Fruit fly (Drosophila melanogaster): ENCODE results near the gene Yp2.

Gene Yp2

dm6 chrX:10009794-10010614, 42.4 kb downstream of the Yp2 start, which contains the start of gene Dna2 (continued):
- TF ChIP-seq nmo (GFP tag; optimal IDR thresholded peaks at IDR 0.05) (peak; percentile 57), CG30403 (GFP tag; optimal IDR thresholded peaks at IDR 0.05) (peak; percentile 11), sna (GFP tag; IDR thresholded peaks at IDR 0.05; ENCODE audit: partially characterized antibody) (no peak), sisA (GFP tag; IDR thresholded peaks at IDR 0.05) (peak; percentile 48), Dp (GFP tag; optimal IDR thresholded peaks at IDR 0.05) (peak; percentile 76), gem (tag; optimal IDR thresholded peaks at IDR 0.05) (peak; percentile 24), CG32532 (GFP tag; IDR thresholded peaks at IDR 0.05) (peak; percentile 56; the same call in 1 of the 2 replicates), inv (GFP tag; IDR thresholded peaks at IDR 0.05; ENCODE audit: partially characterized antibody) (no peak), CG30020 (tag; optimal IDR thresholded peaks at IDR 0.05) (no peak), bbx (GFP tag; IDR thresholded peaks at IDR 0.05; ENCODE audit: partially characterized antibody) (no peak), CG15514 (GFP tag; optimal IDR thresholded peaks at IDR 0.05) (peak; percentile 9), az2 (GFP tag; optimal IDR thresholded peaks at IDR 0.05) (peak; percentile 12), p53 (GFP tag; optimal IDR thresholded peaks at IDR 0.05) (no peak), Camta (GFP tag; optimal IDR thresholded peaks at IDR 0.05) (no peak), CG12391 (tag; optimal IDR thresholded peaks at IDR 0.05) (peak; percentile 5), eyg (GFP tag; optimal IDR thresholded peaks at IDR 0.05) (no peak), fd102C (GFP tag; optimal IDR thresholded peaks at IDR 0.05) (no peak), Kr (GFP tag; optimal IDR thresholded peaks at IDR 0.05) (no peak), CG33557 (GFP tag; optimal IDR thresholded peaks at IDR 0.05) (peak; percentile 42), Gug (GFP tag; IDR thresholded peaks at IDR 0.05) (0 out of 4 replicates have a peak, but pooled peaks have one; percentile 26), jigr1 (GFP tag; IDR thresholded peaks at IDR 0.05) (no peak), z (GFP tag; IDR thresholded peaks at IDR 0.05) (no peak), pros (GFP tag; optimal IDR thresholded peaks at IDR 0.05) (no peak), ken (GFP tag; IDR thresholded peaks at IDR 0.05) (no peak), CG9215 (GFP tag; IDR thresholded peaks at IDR 0.05) (peak; percentile 5; the same call in 1 of the 2 replicates), NC2α (GFP tag; optimal IDR thresholded peaks at IDR 0.05) (no peak), Taf1 (GFP tag; IDR thresholded peaks at IDR 0.05) (no peak), nom (GFP tag; optimal IDR thresholded peaks at IDR 0.05) (no peak), CG10565 (GFP tag; optimal IDR thresholded peaks at IDR 0.05) (no peak), Aef1 (GFP tag; IDR thresholded peaks at IDR 0.05) (0 out of 3 replicates have a peak, but pooled peaks have one; percentile 34), CG11247 (GFP tag; IDR thresholded peaks at IDR 0.05) (0 out of 2 replicates have a peak, but pooled peaks have one; percentile 5), CG17802 (tag; optimal IDR thresholded peaks at IDR 0.05) (no peak), Dfd (GFP tag; optimal IDR thresholded peaks at IDR 0.05) (peak in 1 of 2 experiments; percentile 6), CG31365 (tag; optimal IDR thresholded peaks at IDR 0.05) (peak; percentile 95), Dbx (GFP tag; IDR thresholded peaks at IDR 0.05) (0 out of 3 replicates have a peak, but pooled peaks have one; percentile 33), CG3726 (GFP tag; IDR thresholded peaks at IDR 0.05) (no peak), CG5953 (GFP tag; IDR thresholded peaks at IDR 0.05) (no peak), kay (GFP tag; optimal IDR thresholded peaks at IDR 0.05) (no peak), pnt (GFP tag; optimal IDR thresholded peaks at IDR 0.05) (no peak), CG8924 (tag; optimal IDR thresholded peaks at IDR 0.05) (no peak), CG17361 (GFP tag; IDR thresholded peaks at IDR 0.05) (peak; percentile 70), Sox100B (GFP tag; optimal IDR thresholded peaks at IDR 0.05) (no peak), CG15696 (tag; optimal IDR thresholded peaks at IDR 0.05) (peak; percentile 48), BEAF-32 (GFP tag; optimal IDR thresholded peaks at IDR 0.05) (peak; percentile 15), CG6654 (GFP tag; optimal IDR thresholded peaks at IDR 0.05) (no peak), CG14441 (GFP tag; IDR thresholded peaks at IDR 0.05) (no peak), gfzf (GFP tag; optimal IDR thresholded peaks at IDR 0.05) (peak; percentile 62), CG9932 (GFP tag; IDR thresholded peaks at IDR 0.05) (peak; percentile 39; the same call in 1 of the 2 replicates), row (GFP tag; IDR thresholded peaks at IDR 0.05) (peak; percentile 23; the same call in 1 of the 3 replicates)
